Worm (Caenorhabditis elegans): Measurements from ENCODE around the gene C23H5.8.

DNA sequence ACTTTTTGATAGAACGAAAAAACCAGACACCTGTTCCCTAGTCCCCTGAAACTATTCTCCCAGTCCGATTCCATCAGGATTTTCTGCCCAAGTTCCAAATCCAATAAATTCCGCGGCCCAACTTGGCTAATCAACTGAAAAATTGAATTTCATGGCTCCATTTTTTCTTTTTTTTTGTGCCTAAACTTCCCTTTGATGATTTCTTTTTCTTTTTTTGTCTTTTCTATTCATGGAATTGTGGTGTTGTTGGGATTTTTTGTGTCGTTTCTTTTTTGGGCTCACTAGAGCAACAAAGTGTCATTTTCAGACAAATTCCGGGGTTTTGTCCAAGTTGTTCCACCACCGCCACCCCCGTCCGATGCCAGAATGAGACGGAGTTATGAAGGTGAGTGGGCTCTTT lies 47.3 kb downstream of the C23H5.8 start, which contains the start of gene arrd-26:
- TF ChIP-seq dpl-1 (GFP tag; optimal IDR thresholded peaks at IDR 0.05) (no peak), Y79H2A.3 (GFP tag; conservative IDR thresholded peaks at IDR 0.05) (no peak), hmg-20 (GFP tag; IDR thresholded peaks at IDR 0.05) (no peak), F39B2.1 (GFP tag; IDR thresholded peaks at IDR 0.05) (no peak), efl-1 (GFP tag; optimal IDR thresholded peaks at IDR 0.05) (no peak)
